Worm (Caenorhabditis elegans): ENCODE results near the gene col-43.
A peak's percentile ranks its signal among the peaks of the same experiment; 100 is the strongest.

Gene col-43

DNA sequence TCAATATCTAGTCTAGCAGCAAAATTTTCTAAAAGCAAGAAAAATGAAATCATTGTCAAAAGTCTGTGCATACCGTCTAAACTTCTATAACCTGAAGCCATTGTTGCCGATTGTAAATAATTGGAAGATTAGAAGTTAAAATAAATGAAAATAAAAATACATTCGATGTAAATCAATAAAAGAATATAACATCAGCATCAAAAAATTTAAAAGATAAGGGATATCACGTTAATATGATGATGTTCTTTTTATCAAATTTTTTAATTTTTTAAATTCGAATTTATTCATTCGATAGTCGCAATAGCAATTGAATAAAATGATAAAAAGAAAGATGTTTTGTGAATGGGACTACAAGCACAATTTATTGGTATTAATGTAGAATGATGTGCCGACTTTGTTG is 34.4 kb upstream of the col-43 start, which contains the start of gene C09H5.7:
C09H5.7 (minus strand) TSS at position 101 of the 400 bp plus-strand sequence.
- TF ChIP-seq nhr-237 (tag; optimal IDR thresholded peaks at IDR 0.05), result no peak
- TF ChIP-seq bed-3 (GFP tag; optimal IDR thresholded peaks at IDR 0.05), result no peak
- no peak for TF ChIP-seq elt-3 (tag; optimal IDR thresholded peaks at IDR 0.05)
- no peak for TF ChIP-seq cnd-1 (tag; optimal IDR thresholded peaks at IDR 0.05)
- TF ChIP-seq lsy-2 (tag; optimal IDR thresholded peaks at IDR 0.05), result no peak
- TF ChIP-seq M03D4.4 (tag; optimal IDR thresholded peaks at IDR 0.05), result no peak
- no peak for TF ChIP-seq nhr-12 (tag; optimal IDR thresholded peaks at IDR 0.05)

DNA sequence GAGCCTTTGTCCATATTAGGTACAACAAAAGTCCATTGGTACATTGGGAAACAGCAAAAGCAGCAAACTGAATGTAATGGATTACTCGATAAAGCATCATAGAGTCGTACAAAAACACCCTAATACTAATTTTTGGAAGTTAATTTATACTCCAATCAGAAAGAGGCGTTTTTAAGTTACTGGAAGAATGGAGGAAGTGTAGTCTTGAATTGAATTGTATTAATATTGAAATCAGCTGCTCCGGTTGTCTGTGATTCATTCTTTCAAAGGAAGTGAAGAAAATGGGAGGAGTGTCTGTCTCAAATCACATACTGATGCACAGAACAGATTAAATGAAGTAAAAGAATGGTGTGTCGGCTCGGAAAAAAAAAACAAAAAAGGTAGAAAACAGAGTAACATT is 30.9 kb upstream of the col-43 start, which contains the start of gene str-131:
str-131 (minus strand) TSS at position 101 of the 400 bp plus-strand sequence.
- TF ChIP-seq lin-13 (tag; optimal IDR thresholded peaks at IDR 0.05), result no peak
- TF ChIP-seq snpc-4 (tag; optimal IDR thresholded peaks at IDR 0.05), result no peak
- TF ChIP-seq cnd-1 (tag; optimal IDR thresholded peaks at IDR 0.05), result no peak
- no peak for TF ChIP-seq bed-3 (GFP tag; optimal IDR thresholded peaks at IDR 0.05)
- TF ChIP-seq ceh-39 (tag; optimal IDR thresholded peaks at IDR 0.05), result no peak
- TF ChIP-seq hlh-1 (tag; optimal IDR thresholded peaks at IDR 0.05), result no peak
- no peak for TF ChIP-seq lin-32 (GFP tag; optimal IDR thresholded peaks at IDR 0.05)
- no peak for TF ChIP-seq elt-1 (tag; optimal IDR thresholded peaks at IDR 0.05; ENCODE audit: borderline replicate concordance, insufficient read depth)
- TF ChIP-seq nhr-2 (tag; optimal IDR thresholded peaks at IDR 0.05), result no peak
- TF ChIP-seq zip-8 (tag; optimal IDR thresholded peaks at IDR 0.05), result no peak
- TF ChIP-seq unc-120 (tag; optimal IDR thresholded peaks at IDR 0.05; ENCODE audit: poor library complexity, severe bottlenecking), result no peak
- TF ChIP-seq pha-4 (tag; optimal IDR thresholded peaks at IDR 0.05), result no peak
- no peak for TF ChIP-seq ceh-43 (GFP tag; optimal IDR thresholded peaks at IDR 0.05)
- no peak for TF ChIP-seq ztf-11 (tag; optimal IDR thresholded peaks at IDR 0.05)
- no peak for TF ChIP-seq M03D4.4 (tag; optimal IDR thresholded peaks at IDR 0.05)
- TF ChIP-seq lsy-2 (tag; optimal IDR thresholded peaks at IDR 0.05), result no peak
- TF ChIP-seq nhr-12 (tag; optimal IDR thresholded peaks at IDR 0.05), result no peak
- no peak for TF ChIP-seq mep-1 (tag; optimal IDR thresholded peaks at IDR 0.05)
- TF ChIP-seq mab-5 (tag; optimal IDR thresholded peaks at IDR 0.05), result no peak

DNA sequence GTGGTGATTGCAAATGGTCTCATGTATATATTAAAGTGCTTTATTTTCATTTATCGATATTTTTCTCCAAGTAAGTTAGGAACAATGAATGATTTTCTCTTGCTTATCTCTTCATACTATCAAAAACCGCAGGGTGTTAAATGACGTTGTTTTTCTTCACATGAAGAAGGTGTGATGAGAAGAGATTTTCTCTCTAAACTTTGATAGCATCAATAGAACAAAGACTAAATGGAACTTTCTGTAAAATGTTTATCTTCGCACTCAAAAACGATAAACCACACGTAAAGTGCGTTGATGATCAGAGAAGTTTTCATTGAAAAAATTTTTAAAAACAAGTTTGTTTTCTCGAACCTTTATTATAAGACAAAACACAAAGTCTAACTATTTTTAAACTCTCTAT is 29.1 kb upstream of the col-43 start:
- TF ChIP-seq bed-3 (GFP tag; optimal IDR thresholded peaks at IDR 0.05) (no peak), mab-5 (tag; optimal IDR thresholded peaks at IDR 0.05) (no peak), ceh-39 (tag; optimal IDR thresholded peaks at IDR 0.05) (no peak), nhr-28 (tag; optimal IDR thresholded peaks at IDR 0.05) (no peak), tbx-8 (GFP tag; optimal IDR thresholded peaks at IDR 0.05) (no peak), ces-1 (GFP tag; optimal IDR thresholded peaks at IDR 0.05) (no peak), lsy-2 (tag; optimal IDR thresholded peaks at IDR 0.05) (no peak), sptf-1 (tag; optimal IDR thresholded peaks at IDR 0.05) (no peak)

DNA sequence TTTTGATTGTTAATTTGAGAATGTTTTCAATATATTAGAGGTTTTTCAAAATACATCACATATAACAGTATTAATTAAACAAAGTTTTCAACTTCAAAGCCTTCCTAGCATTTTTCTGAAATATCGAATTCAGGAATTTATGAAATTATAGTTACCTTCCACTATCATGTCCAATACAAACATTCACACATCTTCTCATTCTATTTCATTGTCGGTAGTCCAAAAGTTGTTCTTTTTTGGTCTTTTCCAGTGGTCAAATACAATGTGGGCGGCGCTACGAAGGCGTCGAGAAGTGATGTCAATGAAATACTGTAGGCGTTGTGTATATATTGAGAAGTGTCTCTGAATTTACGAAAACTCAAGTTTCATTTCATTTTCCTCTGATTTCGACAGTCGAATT is 25.0 kb upstream of the col-43 start, which contains the start of gene catp-3:
catp-3 (plus strand) TSS at position 301 of the 400 bp plus-strand sequence.
- TF ChIP-seq nhr-12 (tag; optimal IDR thresholded peaks at IDR 0.05), result no peak
- no peak for TF ChIP-seq pha-4 (tag; optimal IDR thresholded peaks at IDR 0.05)
- TF ChIP-seq blmp-1 (tag; optimal IDR thresholded peaks at IDR 0.05), result no peak
- TF ChIP-seq ztf-11 (tag; optimal IDR thresholded peaks at IDR 0.05), result no peak
- TF ChIP-seq unc-120 (tag; optimal IDR thresholded peaks at IDR 0.05; ENCODE audit: poor library complexity, severe bottlenecking), result no peak
- no peak for TF ChIP-seq bed-3 (GFP tag; optimal IDR thresholded peaks at IDR 0.05)
- no peak for TF ChIP-seq nhr-237 (tag; optimal IDR thresholded peaks at IDR 0.05)
- TF ChIP-seq M03D4.4 (tag; optimal IDR thresholded peaks at IDR 0.05), result no peak
- TF ChIP-seq elt-1 (tag; optimal IDR thresholded peaks at IDR 0.05; ENCODE audit: borderline replicate concordance, insufficient read depth), result no peak
- no peak for TF ChIP-seq lin-13 (tag; optimal IDR thresholded peaks at IDR 0.05)
- TF ChIP-seq zip-8 (tag; optimal IDR thresholded peaks at IDR 0.05), result no peak

DNA sequence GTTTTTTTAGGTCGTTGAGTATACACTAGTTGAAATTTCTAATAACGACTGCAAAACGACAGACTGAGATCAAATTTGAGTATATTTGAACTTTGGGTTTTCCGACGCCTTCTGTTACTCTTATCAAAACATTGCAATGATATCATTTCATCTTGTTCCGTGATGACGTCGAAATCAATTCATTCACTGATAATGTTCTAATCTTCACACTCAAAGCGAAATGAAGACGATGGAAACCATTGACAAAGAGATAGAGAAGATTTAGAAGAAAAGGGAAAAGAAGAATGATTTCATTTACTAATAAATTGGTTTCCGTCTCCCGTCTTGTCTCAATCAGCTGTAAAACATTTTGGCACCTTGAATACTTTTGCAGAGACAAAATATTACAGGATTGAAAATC is 22.5 kb upstream of the col-43 start:
- no peak for TF ChIP-seq M03D4.4 (tag; optimal IDR thresholded peaks at IDR 0.05)
- TF ChIP-seq elt-3 (tag; optimal IDR thresholded peaks at IDR 0.05), result peak; percentile 78
- TF ChIP-seq nhr-12 (tag; optimal IDR thresholded peaks at IDR 0.05), result no peak
- no peak for TF ChIP-seq sem-2 (GFP tag; optimal IDR thresholded peaks at IDR 0.05)

DNA sequence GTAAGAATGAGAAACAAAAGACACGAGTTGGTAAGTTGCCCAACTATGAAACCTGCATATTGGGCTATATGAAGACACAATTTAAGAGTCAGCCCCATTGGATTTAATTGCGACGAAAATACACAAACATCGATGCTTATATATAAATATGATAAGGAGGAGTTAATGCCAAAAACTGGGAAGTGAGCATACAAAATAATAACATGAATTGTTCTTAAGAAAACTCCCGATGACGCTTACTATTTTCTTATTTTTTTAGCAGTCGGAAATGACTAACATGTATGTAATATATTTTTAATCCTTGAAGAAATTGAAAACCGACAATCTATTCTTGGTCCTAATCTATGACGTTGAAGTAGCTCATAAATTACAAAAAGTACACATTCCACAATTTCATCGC is 21.3 kb upstream of the col-43 start, which contains the start of gene str-144:
str-144 (minus strand) TSS at position 101 of the 400 bp plus-strand sequence.
- no peak for TF ChIP-seq lin-13 (tag; optimal IDR thresholded peaks at IDR 0.05)
- TF ChIP-seq hlh-1 (tag; optimal IDR thresholded peaks at IDR 0.05), result no peak
- no peak for TF ChIP-seq pha-4 (tag; optimal IDR thresholded peaks at IDR 0.05)
- TF ChIP-seq mep-1 (tag; optimal IDR thresholded peaks at IDR 0.05), result no peak
- TF ChIP-seq flh-1 (GFP tag; optimal IDR thresholded peaks at IDR 0.05), result no peak
